Comparison of ENCODE assay signal across 1 fruit fly cellular context in genomic region chr3L:4375675-4376366, dm6.
TF ChIP-seq lines count a peak whose summit lies in the region.

No protein-coding gene starts in this region.

TF ChIP-seq in whole organism, embryonic, 481 proteins besides CTCF, POLR2A, EP300 and RAD21 (continued from another document and continues in another):
- TF ChIP-seq CG10321 (GFP tag; IDR thresholded peaks at IDR 0.05; lab: Robert Waterston, UW) (no peak), hth (optimal IDR thresholded peaks at IDR 0.05; lab: Kevin White, UChicago) (no peak), ac (GFP tag; optimal IDR thresholded peaks at IDR 0.05; lab: Kevin White, UChicago) (no peak), GATAe (GFP tag; conservative IDR thresholded peaks at IDR 0.05; lab: Robert Waterston, UW) (no peak), luna (GFP tag; optimal IDR thresholded peaks at IDR 0.05; lab: Kevin White, UChicago) (no peak), CG6654 (GFP tag; optimal IDR thresholded peaks at IDR 0.05; lab: Kevin White, UChicago) (no peak), pan (optimal IDR thresholded peaks at IDR 0.05; lab: Kevin White, UChicago) (no peak), pan (GFP tag; optimal IDR thresholded peaks at IDR 0.05 in 1 of 2, IDR thresholded peaks at IDR 0.05 in 1 of 2) (peak in 1 of 2 experiments; percentile 49), zfh2 (GFP tag; optimal IDR thresholded peaks at IDR 0.05; lab: Kevin White, UChicago) (no peak), Atf3 (GFP tag; optimal IDR thresholded peaks at IDR 0.05; lab: Kevin White, UChicago) (no peak), CG17802 (tag; optimal IDR thresholded peaks at IDR 0.05; lab: Kevin White, UChicago) (no peak), ranshi (GFP tag; IDR thresholded peaks at IDR 0.05; lab: Robert Waterston, UW) (no peak), tin (GFP tag; optimal IDR thresholded peaks at IDR 0.05; lab: Kevin White, UChicago) (no peak), CG4424 (GFP tag; optimal IDR thresholded peaks at IDR 0.05; lab: Kevin White, UChicago) (no peak), E2f2 (GFP tag; IDR thresholded peaks at IDR 0.05; lab: Robert Waterston, UW) (no peak), Nf-YC (tag; optimal IDR thresholded peaks at IDR 0.05; lab: Kevin White, UChicago) (no peak), sens (GFP tag; lab: Kevin White, UChicago) (peak; percentile 76), Deaf1 (tag; optimal IDR thresholded peaks at IDR 0.05; lab: Kevin White, UChicago) (no peak), CG3065 (GFP tag; optimal IDR thresholded peaks at IDR 0.05; lab: Kevin White, UChicago) (no peak), CG7745 (tag; optimal IDR thresholded peaks at IDR 0.05; lab: Kevin White, UChicago) (no peak), vnd (GFP tag; IDR thresholded peaks at IDR 0.05; lab: Robert Waterston, UW; ENCODE audit: partially characterized antibody) (no peak), CG9609 (GFP tag; optimal IDR thresholded peaks at IDR 0.05; lab: Kevin White, UChicago) (no peak), CG17186 (GFP tag; optimal IDR thresholded peaks at IDR 0.05; lab: Kevin White, UChicago) (no peak), CG13123 (GFP tag; optimal IDR thresholded peaks at IDR 0.05; lab: Kevin White, UChicago) (no peak), CG7556 (GFP tag; optimal IDR thresholded peaks at IDR 0.05; lab: Kevin White, UChicago) (peak; percentile 23), tio (GFP tag; optimal IDR thresholded peaks at IDR 0.05; lab: Kevin White, UChicago) (no peak), hkb (optimal IDR thresholded peaks at IDR 0.05; lab: Kevin White, UChicago) (no peak), hkb (GFP tag; IDR thresholded peaks at IDR 0.05; lab: Robert Waterston, UW) (peak; percentile 50), CG13624 (GFP tag; optimal IDR thresholded peaks at IDR 0.05; lab: Kevin White, UChicago) (no peak), CG17359 (tag; optimal IDR thresholded peaks at IDR 0.05; lab: Kevin White, UChicago) (peak; percentile 32), onecut (GFP tag; IDR thresholded peaks at IDR 0.05; lab: Robert Waterston, UW) (0 out of 2 replicates have a peak, but pooled peaks have one; percentile 8), Hand (GFP tag; optimal IDR thresholded peaks at IDR 0.05; lab: Kevin White, UChicago) (no peak), Dfd (GFP tag; optimal IDR thresholded peaks at IDR 0.05; lab: Kevin White, UChicago) (no peak), fd3F (GFP tag; optimal IDR thresholded peaks at IDR 0.05; lab: Kevin White, UChicago) (no peak), CG31388 (GFP tag; optimal IDR thresholded peaks at IDR 0.05; lab: Kevin White, UChicago) (no peak), cwo (GFP tag; optimal IDR thresholded peaks at IDR 0.05; lab: Kevin White, UChicago) (no peak), phol (tag; optimal IDR thresholded peaks at IDR 0.05; lab: Kevin White, UChicago) (peak; percentile 35), pita (GFP tag; optimal IDR thresholded peaks at IDR 0.05; lab: Kevin White, UChicago) (no peak), CG13894 (tag; optimal IDR thresholded peaks at IDR 0.05; lab: Kevin White, UChicago) (no peak), Xrp1 (GFP tag; IDR thresholded peaks at IDR 0.05; lab: Robert Waterston, UW) (peak; percentile 57), Sin3A (optimal IDR thresholded peaks at IDR 0.05; lab: Kevin White, UChicago) (no peak), CG11247 (GFP tag; IDR thresholded peaks at IDR 0.05; lab: Robert Waterston, UW) (no peak), tap (tag; optimal IDR thresholded peaks at IDR 0.05; lab: Kevin White, UChicago) (peak; percentile 17), CG10462 (GFP tag; optimal IDR thresholded peaks at IDR 0.05; lab: Kevin White, UChicago) (no peak), chinmo (GFP tag; IDR thresholded peaks at IDR 0.05; lab: Robert Waterston, UW; ENCODE audit: partially characterized antibody) (no peak), ci (GFP tag; IDR thresholded peaks at IDR 0.05; lab: Robert Waterston, UW) (0 out of 3 replicates have a peak, but pooled peaks have one; percentile 28), Tbp (GFP tag; optimal IDR thresholded peaks at IDR 0.05; lab: Kevin White, UChicago) (no peak), Fer1 (GFP tag; optimal IDR thresholded peaks at IDR 0.05; lab: Kevin White, UChicago) (no peak), Chrac-16 (GFP tag; optimal IDR thresholded peaks at IDR 0.05; lab: Kevin White, UChicago) (no peak), org-1 (GFP tag; optimal IDR thresholded peaks at IDR 0.05; lab: Kevin White, UChicago) (no peak), CkIIα-i1 (GFP tag; IDR thresholded peaks at IDR 0.05; lab: Robert Waterston, UW) (no peak), chm (GFP tag; IDR thresholded peaks at IDR 0.05; lab: Robert Waterston, UW) (no peak), CG18599 (GFP tag; optimal IDR thresholded peaks at IDR 0.05; lab: Kevin White, UChicago) (no peak), maf-S (GFP tag; optimal IDR thresholded peaks at IDR 0.05; lab: Kevin White, UChicago) (no peak), seq (GFP tag; IDR thresholded peaks at IDR 0.05; lab: Robert Waterston, UW) (no peak), CG7987 (GFP tag; optimal IDR thresholded peaks at IDR 0.05; lab: Kevin White, UChicago) (no peak), CG7786 (GFP tag; optimal IDR thresholded peaks at IDR 0.05; lab: Kevin White, UChicago) (no peak), fd102C (GFP tag; optimal IDR thresholded peaks at IDR 0.05; lab: Kevin White, UChicago) (no peak), Eip74EF (GFP tag; optimal IDR thresholded peaks at IDR 0.05; lab: Kevin White, UChicago) (no peak), CG5953 (GFP tag; IDR thresholded peaks at IDR 0.05; lab: Robert Waterston, UW) (no peak), ara (GFP tag; IDR thresholded peaks at IDR 0.05; lab: Robert Waterston, UW) (no peak), Stat92E (GFP tag; optimal IDR thresholded peaks at IDR 0.05; lab: Kevin White, UChicago) (no peak), slp2 (GFP tag; optimal IDR thresholded peaks at IDR 0.05; lab: Kevin White, UChicago) (no peak), h (optimal IDR thresholded peaks at IDR 0.05; lab: Kevin White, UChicago) (no peak), btn (GFP tag; optimal IDR thresholded peaks at IDR 0.05; lab: Kevin White, UChicago) (no peak), CG15011 (GFP tag; optimal IDR thresholded peaks at IDR 0.05; lab: Kevin White, UChicago) (no peak), nerfin-2 (GFP tag; IDR thresholded peaks at IDR 0.05; lab: Robert Waterston, UW; ENCODE audit: partially characterized antibody) (no peak), HmgZ (tag; optimal IDR thresholded peaks at IDR 0.05; lab: Kevin White, UChicago) (no peak), Sox100B (GFP tag; optimal IDR thresholded peaks at IDR 0.05; lab: Kevin White, UChicago) (no peak), HmgD (GFP tag; optimal IDR thresholded peaks at IDR 0.05; lab: Kevin White, UChicago) (no peak), otp (GFP tag; IDR thresholded peaks at IDR 0.05; lab: Robert Waterston, UW) (no peak), CG10431 (GFP tag; optimal IDR thresholded peaks at IDR 0.05; lab: Kevin White, UChicago) (no peak), Lim3 (GFP tag; IDR thresholded peaks at IDR 0.05; lab: Robert Waterston, UW) (no peak), unc-4 (GFP tag; IDR thresholded peaks at IDR 0.05; lab: Robert Waterston, UW; ENCODE audit: partially characterized antibody) (no peak), Poxn (GFP tag; IDR thresholded peaks at IDR 0.05; lab: Robert Waterston, UW) (no peak), ind (GFP tag; optimal IDR thresholded peaks at IDR 0.05; lab: Kevin White, UChicago) (peak; percentile 11), Gsc (GFP tag; IDR thresholded peaks at IDR 0.05; lab: Robert Waterston, UW) (no peak), Ets97D (GFP tag; optimal IDR thresholded peaks at IDR 0.05; lab: Kevin White, UChicago) (no peak), unpg (GFP tag; optimal IDR thresholded peaks at IDR 0.05; lab: Kevin White, UChicago) (peak; percentile 39), stc (GFP tag; IDR thresholded peaks at IDR 0.05; lab: Robert Waterston, UW) (no peak), CG14050 (GFP tag; IDR thresholded peaks at IDR 0.05; lab: Robert Waterston, UW) (no peak), Ssrp (tag; optimal IDR thresholded peaks at IDR 0.05; lab: Kevin White, UChicago) (peak; percentile 0), Rfx (GFP tag; IDR thresholded peaks at IDR 0.05; lab: Robert Waterston, UW) (peak; percentile 32; the same call in 1 of the 2 replicates), tgo (GFP tag; IDR thresholded peaks at IDR 0.05; lab: Robert Waterston, UW) (peak; percentile 28; the same call in 1 of the 3 replicates), gem (tag; optimal IDR thresholded peaks at IDR 0.05; lab: Kevin White, UChicago) (peak; percentile 65), MBD-R2 (GFP tag; IDR thresholded peaks at IDR 0.05; lab: Robert Waterston, UW) (no peak), cg (GFP tag; optimal IDR thresholded peaks at IDR 0.05; lab: Kevin White, UChicago) (no peak), Dip3 (GFP tag; optimal IDR thresholded peaks at IDR 0.05; lab: Kevin White, UChicago) (no peak), CG8290 (GFP tag; optimal IDR thresholded peaks at IDR 0.05; lab: Kevin White, UChicago) (no peak), CG8290 (tag; optimal IDR thresholded peaks at IDR 0.05; lab: Kevin White, UChicago) (no peak), dan (GFP tag; IDR thresholded peaks at IDR 0.05; lab: Robert Waterston, UW) (no peak), HLH4C (GFP tag; IDR thresholded peaks at IDR 0.05; lab: Robert Waterston, UW; ENCODE audit: partially characterized antibody) (no peak), CG13424 (tag; optimal IDR thresholded peaks at IDR 0.05; lab: Kevin White, UChicago) (peak; percentile 38), CG7271 (tag; optimal IDR thresholded peaks at IDR 0.05; lab: Kevin White, UChicago) (no peak), cad (GFP tag; optimal IDR thresholded peaks at IDR 0.05; lab: Kevin White, UChicago) (no peak), CG4820 (GFP tag; optimal IDR thresholded peaks at IDR 0.05; lab: Kevin White, UChicago) (no peak), crol (GFP tag; IDR thresholded peaks at IDR 0.05; lab: Robert Waterston, UW) (no peak), YL-1 (GFP tag; optimal IDR thresholded peaks at IDR 0.05; lab: Kevin White, UChicago) (no peak), CG32532 (GFP tag; IDR thresholded peaks at IDR 0.05; lab: Robert Waterston, UW) (peak; percentile 9; the same call in 1 of the 2 replicates), CG4404 (GFP tag; IDR thresholded peaks at IDR 0.05; lab: Robert Waterston, UW) (0 out of 2 replicates have a peak, but pooled peaks have one; percentile 8), CG13296 (GFP tag; optimal IDR thresholded peaks at IDR 0.05; lab: Kevin White, UChicago) (no peak), CHES-1-like (GFP tag; optimal IDR thresholded peaks at IDR 0.05; lab: Kevin White, UChicago) (no peak), fd96Cb (tag; optimal IDR thresholded peaks at IDR 0.05; lab: Kevin White, UChicago) (peak; percentile 10), CG12391 (tag; optimal IDR thresholded peaks at IDR 0.05; lab: Kevin White, UChicago) (peak; percentile 2), ash1 (GFP tag; optimal IDR thresholded peaks at IDR 0.05; lab: Kevin White, UChicago) (no peak), usp (GFP tag; optimal IDR thresholded peaks at IDR 0.05; lab: Kevin White, UChicago) (no peak), Optix (GFP tag; IDR thresholded peaks at IDR 0.05; lab: Robert Waterston, UW) (no peak), psq (GFP tag; optimal IDR thresholded peaks at IDR 0.05; lab: Kevin White, UChicago) (no peak), CG9797 (GFP tag; optimal IDR thresholded peaks at IDR 0.05; lab: Kevin White, UChicago) (no peak), CG13287 (GFP tag; IDR thresholded peaks at IDR 0.05; lab: Robert Waterston, UW; ENCODE audit: partially characterized antibody) (no peak), CG18262 (tag; optimal IDR thresholded peaks at IDR 0.05; lab: Kevin White, UChicago) (peak; percentile 18), CG9932 (GFP tag; IDR thresholded peaks at IDR 0.05; lab: Robert Waterston, UW) (no peak), D (optimal IDR thresholded peaks at IDR 0.05; lab: Kevin White, UChicago) (no peak), D (GFP tag; optimal IDR thresholded peaks at IDR 0.05; lab: Kevin White, UChicago) (no peak), CG4854 (GFP tag; optimal IDR thresholded peaks at IDR 0.05; lab: Kevin White, UChicago) (no peak), Sry-δ (GFP tag; optimal IDR thresholded peaks at IDR 0.05; lab: Kevin White, UChicago) (no peak), dpn (GFP tag; optimal IDR thresholded peaks at IDR 0.05; lab: Kevin White, UChicago) (peak in 1 of 2 experiments; percentile 1), H2.0 (GFP tag; IDR thresholded peaks at IDR 0.05; lab: Robert Waterston, UW) (peak; percentile 39), Mes4 (GFP tag; optimal IDR thresholded peaks at IDR 0.05; lab: Kevin White, UChicago) (no peak), CG1603 (tag; optimal IDR thresholded peaks at IDR 0.05; lab: Kevin White, UChicago) (peak; percentile 51), Lhr (GFP tag; optimal IDR thresholded peaks at IDR 0.05; lab: Kevin White, UChicago) (no peak), CG17328 (GFP tag; IDR thresholded peaks at IDR 0.05; lab: Robert Waterston, UW) (no peak), mirr (GFP tag; optimal IDR thresholded peaks at IDR 0.05; lab: Kevin White, UChicago) (no peak), CG6765 (GFP tag; optimal IDR thresholded peaks at IDR 0.05; lab: Kevin White, UChicago) (no peak), Med (GFP tag; lab: Kevin White, UChicago) (peak; percentile 78), CG30020 (tag; optimal IDR thresholded peaks at IDR 0.05; lab: Kevin White, UChicago) (no peak), gro (GFP tag; optimal IDR thresholded peaks at IDR 0.05; lab: Kevin White, UChicago) (no peak), NfI (GFP tag; optimal IDR thresholded peaks at IDR 0.05; lab: Kevin White, UChicago) (no peak), CG17612 (GFP tag; IDR thresholded peaks at IDR 0.05; lab: Robert Waterston, UW) (no peak), CG2199 (GFP tag; IDR thresholded peaks at IDR 0.05; lab: Robert Waterston, UW) (no peak), her (GFP tag; optimal IDR thresholded peaks at IDR 0.05; lab: Kevin White, UChicago) (no peak), chif (GFP tag; optimal IDR thresholded peaks at IDR 0.05; lab: Kevin White, UChicago) (no peak), nmo (GFP tag; optimal IDR thresholded peaks at IDR 0.05; lab: Kevin White, UChicago) (peak; percentile 13), oc (tag; optimal IDR thresholded peaks at IDR 0.05; lab: Kevin White, UChicago) (no peak), Hr3 (GFP tag; optimal IDR thresholded peaks at IDR 0.05; lab: Kevin White, UChicago) (peak; percentile 10), pros (GFP tag; optimal IDR thresholded peaks at IDR 0.05; lab: Kevin White, UChicago) (no peak), HHEX (GFP tag; optimal IDR thresholded peaks at IDR 0.05; lab: Kevin White, UChicago) (no peak), Ptx1 (GFP tag; IDR thresholded peaks at IDR 0.05; lab: Robert Waterston, UW) (peak; percentile 64), B-H2 (GFP tag; optimal IDR thresholded peaks at IDR 0.05; lab: Kevin White, UChicago) (no peak)
